Fruit fly (Drosophila melanogaster) whole organism, embryonic: Measurements from ENCODE around the gene CG12990.

Experiments
- B-H1 ChIP-seq: fragments of 200-800 bp; sonication (Bioruptor generic); IDR thresholded peaks from 3 replicates; pipeline ENCODE4 v1.3.6; 2022; ENCODE audit warnings: missing biosample characterization, missing genetic modification characterization
- BEAF-32 ChIP-seq: fragments of 200-800 bp; sonication (Bioruptor generic); optimal IDR thresholded peaks from 3 replicates; lab custom pipeline; 2017; ENCODE audit warnings: missing biosample characterization, missing genetic modification characterization, mild to moderate bottlenecking, moderate library complexity, missing genetic modification reagents
- Bgb ChIP-seq: fragments of 200-800 bp; sonication (Bioruptor generic); IDR thresholded peaks from 2 replicates; pipeline ENCODE4 v1.3.6; 2022; ENCODE audit warnings: missing biosample characterization, missing genetic modification characterization; ENCODE audit not compliant: partially characterized antibody
- C15 ChIP-seq: fragments of 200-800 bp; sonication (Bioruptor generic); IDR thresholded peaks from 3 replicates; pipeline ENCODE4 v1.3.6; 2022; ENCODE audit warnings: missing biosample characterization, missing genetic modification characterization
- CG10543 ChIP-seq: fragments of 200-800 bp; sonication (Bioruptor generic); optimal IDR thresholded peaks from 3 replicates; lab custom pipeline; 2017; ENCODE audit warnings: missing biosample characterization, mild to moderate bottlenecking, missing genetic modification characterization, moderate library complexity
- CG10979 ChIP-seq: fragments of 200-800 bp; sonication (Bioruptor generic); optimal IDR thresholded peaks from 2 replicates; lab custom pipeline; 2018; ENCODE audit warnings: missing biosample characterization, mild to moderate bottlenecking, missing genetic modification characterization, moderate library complexity
- CG11247 ChIP-seq: fragments of 200-800 bp; sonication (Bioruptor generic); IDR thresholded peaks from 2 replicates; pipeline ENCODE4 v1.3.6; 2022; ENCODE audit warnings: missing biosample characterization, missing genetic modification characterization
- CG12391 ChIP-seq: fragments of 200-800 bp; sonication (Bioruptor generic); optimal IDR thresholded peaks from 3 replicates; lab custom pipeline; 2018; ENCODE audit warnings: missing biosample characterization, mild to moderate bottlenecking, missing genetic modification characterization, moderate library complexity
- CG12769 ChIP-seq: fragments of 200-800 bp; sonication (Bioruptor generic); optimal IDR thresholded peaks from 2 replicates; lab custom pipeline; 2019; ENCODE audit warnings: missing biosample characterization, mild to moderate bottlenecking, missing genetic modification characterization, moderate library complexity
- CG14710 ChIP-seq: fragments of 200-800 bp; sonication (Bioruptor generic); optimal IDR thresholded peaks from 3 replicates; lab custom pipeline; 2019; ENCODE audit warnings: missing biosample characterization, mild to moderate bottlenecking, missing genetic modification characterization, moderate library complexity
- CG14860 ChIP-seq: fragments of 200-800 bp; sonication (Bioruptor generic); IDR thresholded peaks from 3 replicates; pipeline ENCODE4 v1.3.6; 2022; ENCODE audit warnings: missing biosample characterization, missing genetic modification characterization; ENCODE audit not compliant: partially characterized antibody
- CG15479 ChIP-seq: fragments of 200-800 bp; sonication (Bioruptor generic); optimal IDR thresholded peaks from 3 replicates; lab custom pipeline; 2019; ENCODE audit warnings: missing biosample characterization, mild to moderate bottlenecking, missing genetic modification characterization, moderate library complexity
- CG17568 ChIP-seq: fragments of 200-800 bp; sonication (Bioruptor generic); optimal IDR thresholded peaks from 2 replicates; lab custom pipeline; 2018; ENCODE audit warnings: missing biosample characterization, mild to moderate bottlenecking, missing genetic modification characterization, moderate library complexity
- CG1832 ChIP-seq: fragments of 200-800 bp; sonication (Bioruptor generic); optimal IDR thresholded peaks from 2 replicates; lab custom pipeline; 2017; ENCODE audit warnings: missing biosample characterization, mild to moderate bottlenecking, missing genetic modification characterization, inconsistent platforms
- CG18764 ChIP-seq: fragments of 200-800 bp; sonication (Bioruptor generic); optimal IDR thresholded peaks from 3 replicates; lab custom pipeline; 2016; ENCODE audit warnings: missing biosample characterization, missing genetic modification characterization
- CG2202 ChIP-seq: fragments of 200-800 bp; sonication (Bioruptor generic); optimal IDR thresholded peaks from 2 replicates; lab custom pipeline; 2018; ENCODE audit warnings: missing biosample characterization, mild to moderate bottlenecking, missing genetic modification characterization
- CG2875 ChIP-seq: fragments of 200-800 bp; sonication (Bioruptor generic); optimal IDR thresholded peaks from 2 replicates; lab custom pipeline; 2017; ENCODE audit warnings: missing biosample characterization, mild to moderate bottlenecking, missing genetic modification characterization, missing genetic modification reagents
- CG4854 ChIP-seq: fragments of 200-800 bp; sonication (Bioruptor generic); optimal IDR thresholded peaks from 2 replicates; lab custom pipeline; 2016; ENCODE audit warnings: missing biosample characterization, missing genetic modification characterization, inconsistent platforms
- CG6791 ChIP-seq: fragments of 200-800 bp; sonication (Bioruptor generic); IDR thresholded peaks from 3 replicates; pipeline ENCODE4 v1.3.6; 2022; ENCODE audit warnings: missing biosample characterization, missing genetic modification characterization; ENCODE audit not compliant: partially characterized antibody
- CG7556 ChIP-seq: fragments of 200-800 bp; sonication (Bioruptor generic); optimal IDR thresholded peaks from 2 replicates; lab custom pipeline; 2017; ENCODE audit warnings: missing biosample characterization, mild to moderate bottlenecking, missing genetic modification characterization
- CG7786 ChIP-seq: fragments of 200-800 bp; sonication (Bioruptor generic); optimal IDR thresholded peaks from 2 replicates; lab custom pipeline; 2016; ENCODE audit warnings: missing biosample characterization, missing genetic modification characterization
- CG8089 ChIP-seq: fragments of 200-800 bp; sonication (Bioruptor generic); optimal IDR thresholded peaks from 3 replicates; lab custom pipeline; 2016; ENCODE audit warnings: missing biosample characterization, missing genetic modification characterization
- CG8944 ChIP-seq: fragments of 200-800 bp; sonication (Bioruptor generic); optimal IDR thresholded peaks from 3 replicates; lab custom pipeline; 2016; ENCODE audit warnings: missing biosample characterization, missing genetic modification characterization
- CG9437 ChIP-seq: fragments of 200-800 bp; sonication (Bioruptor generic); optimal IDR thresholded peaks from 2 replicates; lab custom pipeline; 2018; ENCODE audit warnings: missing biosample characterization, mild to moderate bottlenecking, missing genetic modification characterization
- Dad ChIP-seq: fragments of 200-800 bp; sonication (Bioruptor generic); optimal IDR thresholded peaks from 3 replicates; lab custom pipeline; 2016; ENCODE audit warnings: missing biosample characterization, missing genetic modification characterization
- Dip3 ChIP-seq: fragments of 200-800 bp; sonication (Bioruptor generic); optimal IDR thresholded peaks from 3 replicates; lab custom pipeline; 2016; ENCODE audit warnings: missing biosample characterization, missing genetic modification characterization
- HmgZ ChIP-seq: fragments of 200-800 bp; sonication (Bioruptor generic); optimal IDR thresholded peaks from 2 replicates; lab custom pipeline; 2018; ENCODE audit warnings: missing biosample characterization, mild to moderate bottlenecking, missing genetic modification characterization
- Hr3 ChIP-seq: fragments of 200-800 bp; sonication (Bioruptor generic); optimal IDR thresholded peaks from 3 replicates; lab custom pipeline; 2016; ENCODE audit warnings: missing biosample characterization, missing genetic modification characterization
- MBD-R2 ChIP-seq: fragments of 200-800 bp; sonication (Bioruptor generic); IDR thresholded peaks from 2 replicates; pipeline ENCODE4 v1.3.6; 2022; ENCODE audit warnings: missing biosample characterization, missing genetic modification characterization
- NC2α ChIP-seq: fragments of 200-800 bp; sonication (Bioruptor generic); optimal IDR thresholded peaks from 2 replicates; lab custom pipeline; 2016; ENCODE audit warnings: missing biosample characterization, missing genetic modification characterization
- Rfx ChIP-seq: fragments of 200-800 bp; sonication (Bioruptor generic); IDR thresholded peaks from 2 replicates; pipeline ENCODE4 v1.3.6; 2022; ENCODE audit warnings: missing biosample characterization, missing genetic modification characterization
- Sry-δ ChIP-seq: fragments of 200-800 bp; sonication (Bioruptor generic); optimal IDR thresholded peaks from 2 replicates; lab custom pipeline; 2016; ENCODE audit warnings: missing biosample characterization, missing genetic modification characterization
- Taf1 ChIP-seq: fragments of 200-800 bp; sonication (Bioruptor generic); IDR thresholded peaks from 2 replicates; pipeline ENCODE4 v1.3.6; 2022; ENCODE audit warnings: missing biosample characterization, missing genetic modification characterization
- Vsx1 ChIP-seq: fragments of 200-800 bp; sonication (Bioruptor generic); optimal IDR thresholded peaks from 2 replicates; lab custom pipeline; 2017; ENCODE audit warnings: missing biosample characterization, mild to moderate bottlenecking, missing genetic modification characterization, missing genetic modification reagents
- ab ChIP-seq: fragments of 200-800 bp; sonication (Bioruptor generic); optimal IDR thresholded peaks from 2 replicates; lab custom pipeline; 2016; ENCODE audit warnings: missing biosample characterization, missing genetic modification characterization
- cad ChIP-seq: fragments of >200 bp; optimal IDR thresholded peaks from 2 replicates; lab custom pipeline; 2017; ENCODE audit warnings: missing biosample characterization, missing genetic modification characterization
- crc ChIP-seq: fragments of 200-800 bp; sonication (Bioruptor generic); optimal IDR thresholded peaks from 2 replicates; lab custom pipeline; 2016; ENCODE audit warnings: missing biosample characterization, missing genetic modification characterization
- dpn ChIP-seq, 2 experiments: fragments of 200-800 bp; sonication (Bioruptor generic); optimal IDR thresholded peaks; 3 replicates each; lab custom pipeline; 2016; ENCODE audit warnings: missing biosample characterization in 2 of 2, missing genetic modification characterization in 2 of 2
- dysf ChIP-seq: fragments of 200-800 bp; sonication (Bioruptor generic); IDR thresholded peaks from 3 replicates; pipeline ENCODE4 v1.3.6; 2022; ENCODE audit warnings: missing biosample characterization, missing genetic modification characterization
- en ChIP-seq: fragments of 200-800 bp; sonication (Bioruptor generic); optimal IDR thresholded peaks from 2 replicates; lab custom pipeline; 2016; ENCODE audit warnings: missing biosample characterization, missing genetic modification characterization
- eve ChIP-seq, 2 experiments: fragments of >200 bp; optimal IDR thresholded peaks; 2 replicates each; lab custom pipeline; 2017; ENCODE audit warnings: missing biosample characterization in 2 of 2, missing genetic modification characterization in 2 of 2
- gem ChIP-seq: fragments of 200-800 bp; sonication (Bioruptor generic); optimal IDR thresholded peaks from 2 replicates; lab custom pipeline; 2019; ENCODE audit warnings: missing biosample characterization, mild to moderate bottlenecking, missing genetic modification characterization, moderate library complexity
- h ChIP-seq: fragments of >200 bp; optimal IDR thresholded peaks from 2 replicates; lab custom pipeline; 2017
- lilli ChIP-seq: fragments of 200-800 bp; sonication (Bioruptor generic); optimal IDR thresholded peaks from 3 replicates; lab custom pipeline; 2016; ENCODE audit warnings: missing biosample characterization, missing genetic modification characterization
- mirr ChIP-seq: fragments of 200-800 bp; sonication (Bioruptor generic); optimal IDR thresholded peaks from 3 replicates; lab custom pipeline; 2018; ENCODE audit warnings: missing biosample characterization, mild to moderate bottlenecking, missing genetic modification characterization
- repo ChIP-seq: fragments of 200-800 bp; sonication (Bioruptor generic); optimal IDR thresholded peaks from 2 replicates; lab custom pipeline; 2016; ENCODE audit warnings: missing biosample characterization, missing genetic modification characterization
- sc ChIP-seq, 3 experiments: fragments of >200 bp in 2 of 3; fragments of 200-800 bp in 1 of 3; sonication (Bioruptor generic) in 1 of 3; optimal IDR thresholded peaks; 2 replicates in 2 of 3; 3 replicates in 1 of 3; lab custom pipeline; 2017; ENCODE audit warnings: mild to moderate bottlenecking in 1 of 3, missing biosample characterization in 1 of 3, missing genetic modification characterization in 1 of 3, missing genetic modification reagents in 1 of 3
- seq ChIP-seq: fragments of 200-800 bp; sonication (Bioruptor generic); IDR thresholded peaks from 2 replicates; pipeline ENCODE4 v1.3.6; 2022; ENCODE audit warnings: missing biosample characterization, missing genetic modification characterization
- shn ChIP-seq: fragments of 200-800 bp; sonication (Bioruptor generic); optimal IDR thresholded peaks from 3 replicates; lab custom pipeline; 2016; ENCODE audit warnings: missing biosample characterization, missing genetic modification characterization
- slp2 ChIP-seq: fragments of 200-800 bp; sonication (Bioruptor generic); optimal IDR thresholded peaks from 2 replicates; lab custom pipeline; 2016; ENCODE audit warnings: missing biosample characterization, missing genetic modification characterization
- trh ChIP-seq: fragments of 200-800 bp; sonication (Bioruptor generic); optimal IDR thresholded peaks from 2 replicates; lab custom pipeline; 2016; ENCODE audit warnings: missing biosample characterization, missing genetic modification characterization

CG12990 gene

DNA sequence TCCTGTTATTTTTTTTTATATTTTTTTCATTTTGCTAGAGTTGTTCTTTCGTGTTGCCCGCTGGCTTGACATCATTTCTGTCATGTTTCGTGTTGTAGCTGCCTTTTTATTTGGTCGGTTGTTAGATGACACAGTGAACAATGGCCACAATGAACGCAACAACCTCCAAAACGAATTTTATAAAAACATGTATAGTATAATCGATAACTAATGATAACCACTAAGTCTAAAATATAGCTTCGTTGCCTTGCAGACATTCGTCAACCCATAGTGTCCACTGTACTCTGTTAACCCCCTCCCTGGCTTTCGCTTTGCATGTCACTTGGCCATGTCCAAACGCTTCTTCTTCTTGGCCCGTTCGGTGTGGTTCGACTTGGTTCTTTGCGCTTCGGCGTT lies 42.0 kb upstream of the CG12990 start (continued):
- no peak for TF ChIP-seq sc (optimal IDR thresholded peaks at IDR 0.05; lab: Kevin White, UChicago)
- TF ChIP-seq sc (GFP tag; optimal IDR thresholded peaks at IDR 0.05; lab: Kevin White, UChicago), result peak; percentile 31
- TF ChIP-seq CG18764 (GFP tag; lab: Kevin White, UChicago), result peak; percentile 14
- peak; percentile 53 for TF ChIP-seq Dad (GFP tag; lab: Kevin White, UChicago)
- no peak for TF ChIP-seq cad
- TF ChIP-seq CG8089, result peak; percentile 64
- TF ChIP-seq seq (GFP tag; lab: Robert Waterston, UW), result peak; percentile 70
- peak; percentile 42 for TF ChIP-seq CG12391
- peak; percentile 60 for TF ChIP-seq repo (GFP tag; lab: Kevin White, UChicago)
- TF ChIP-seq dpn (GFP tag; optimal IDR thresholded peaks at IDR 0.05; lab: Kevin White, UChicago), result peak; percentile 70 to 76
- no peak for TF ChIP-seq h (lab: Kevin White, UChicago)
- peak; percentile 47 for TF ChIP-seq slp2
- TF ChIP-seq CG17568 (GFP tag; lab: Kevin White, UChicago), result no peak
- TF ChIP-seq mirr (GFP tag; lab: Kevin White, UChicago), result peak; percentile 70
- TF ChIP-seq CG15479 (GFP tag; lab: Kevin White, UChicago), result no peak
- peak; percentile 52 for TF ChIP-seq CG9437
- peak; percentile 86 for TF ChIP-seq Rfx (GFP tag; lab: Robert Waterston, UW)
- TF ChIP-seq Dip3, result peak; percentile 76
- peak; percentile 81 for TF ChIP-seq CG7786 (GFP tag; lab: Kevin White, UChicago)
- no peak for TF ChIP-seq CG14860 (GFP tag; lab: Robert Waterston, UW)
- no peak for TF ChIP-seq CG1832 (GFP tag; lab: Kevin White, UChicago)
- TF ChIP-seq B-H1 (GFP tag; lab: Robert Waterston, UW), result peak; percentile 70
- TF ChIP-seq CG8944, result peak; percentile 73
- TF ChIP-seq CG4854 (GFP tag; lab: Kevin White, UChicago), result peak; percentile 16
- peak; percentile 48 for TF ChIP-seq Hr3 (GFP tag; lab: Kevin White, UChicago)
- TF ChIP-seq Bgb (GFP tag; lab: Robert Waterston, UW), result no peak
- peak; percentile 2 for TF ChIP-seq en (GFP tag; lab: Kevin White, UChicago)
- TF ChIP-seq ab, result peak; percentile 49
- TF ChIP-seq trh (GFP tag; lab: Kevin White, UChicago), result no peak
- TF ChIP-seq CG2202 (tag; lab: Kevin White, UChicago), result no peak
- TF ChIP-seq eve (GFP tag; optimal IDR thresholded peaks at IDR 0.05; lab: Kevin White, UChicago), result peak in 1 of 2 experiments; percentile 88
- peak; percentile 63 for TF ChIP-seq MBD-R2 (GFP tag; lab: Robert Waterston, UW)
- peak; percentile 37 for TF ChIP-seq CG10543
- peak; percentile 59 for TF ChIP-seq gem (tag; lab: Kevin White, UChicago)
- TF ChIP-seq HmgZ (tag; lab: Kevin White, UChicago), result peak; percentile 43
- peak; percentile 72 for TF ChIP-seq lilli (GFP tag; lab: Kevin White, UChicago)
- TF ChIP-seq Taf1 (GFP tag; lab: Robert Waterston, UW), result peak; percentile 78
- TF ChIP-seq C15, result peak; percentile 41; the same call in 1 of the 3 replicates
- peak; percentile 48 for TF ChIP-seq crc
- peak; percentile 44 for TF ChIP-seq Sry-δ
- no peak for TF ChIP-seq BEAF-32 (GFP tag; lab: Kevin White, UChicago)
- TF ChIP-seq CG2875 (GFP tag; lab: Kevin White, UChicago), result peak; percentile 54
- peak; percentile 86 for TF ChIP-seq dysf (GFP tag; lab: Robert Waterston, UW)
- peak; percentile 83 for TF ChIP-seq CG12769 (tag; lab: Kevin White, UChicago)
- no peak for TF ChIP-seq Vsx1 (GFP tag; lab: Kevin White, UChicago)
- peak; percentile 48 for TF ChIP-seq CG7556
- TF ChIP-seq CG6791 (GFP tag; lab: Robert Waterston, UW), result no peak
- peak; percentile 39 for TF ChIP-seq NC2α (GFP tag; lab: Kevin White, UChicago)
- TF ChIP-seq CG11247 (GFP tag; lab: Robert Waterston, UW), result peak; percentile 76
- peak; percentile 56 for TF ChIP-seq shn (GFP tag; lab: Kevin White, UChicago)
- peak; percentile 52 for TF ChIP-seq CG14710
- peak; percentile 58 for TF ChIP-seq CG10979
